Worm (Caenorhabditis elegans) whole organism, L4/young adult: Measurements from ENCODE around the gene F42G2.2.

Experiments
- W03F9.2 ChIP-seq: fragments of 150-350 bp; optimal IDR thresholded peaks from 2 replicates; lab custom pipeline; 2014; ENCODE audit warnings: missing biosample characterization, missing genetic modification characterization
- dao-5 ChIP-seq: sonication (generic microtip); optimal IDR thresholded peaks from 2 replicates; lab custom pipeline; 2016; ENCODE audit warnings: missing genotype, missing genetic modification characterization, moderate library complexity, missing compliant biosample characterization

ce11 chrII:2450990-2451389 is 29.0 kb downstream of the F42G2.2 start:
- TF ChIP-seq W03F9.2 (tag; lab: Kevin White, UChicago) (peak; percentile 6), dao-5 (tag; lab: Kevin White, UChicago) (no peak)
